Worm (Caenorhabditis elegans) whole organism, mixed stage, embryonic: ENCODE results near the gene F36A4.5.

Experiments
- lsy-2 ChIP-seq: fragments of 150-350 bp; optimal IDR thresholded peaks from 2 replicates; lab custom pipeline; 2014; ENCODE audit warnings: missing biosample characterization, missing genetic modification characterization
- unc-120 ChIP-seq: sonication (generic microtip); optimal IDR thresholded peaks from 2 replicates; lab custom pipeline; 2017; ENCODE audit warnings: missing genetic modification characterization, missing compliant biosample characterization; ENCODE audit not compliant: poor library complexity, severe bottlenecking

F36A4.5 gene

ce11 chrIV:4307227-4307946 is 42.1 kb downstream of the F36A4.5 start, which contains the start of gene set-9:
Gene set-9 (plus strand): TSS chrIV:4307896.
- TF ChIP-seq lsy-2 (tag; lab: Kevin White, UChicago) (peak; percentile 13), unc-120 (no peak)
- TF ChIP-seq, all 35 proteins: peak for 1
